Fruit fly (Drosophila melanogaster) Kc167 (cell line): ENCODE measurements around the gene Wwox.

Source experiments
- Myc ChIP-seq: fragments of >200 bp; optimal IDR thresholded peaks from 2 replicates; lab custom pipeline; 2017; ENCODE audit warnings: missing external identifiers
- Sin3A ChIP-seq: fragments of >200 bp; optimal IDR thresholded peaks from 2 replicates; lab custom pipeline; 2018; ENCODE audit warnings: missing external identifiers
- h ChIP-seq: fragments of >200 bp; optimal IDR thresholded peaks from 3 replicates; lab custom pipeline; 2018; ENCODE audit warnings: missing external identifiers
- insv ChIP-seq: fragments of >200 bp; optimal IDR thresholded peaks from 3 replicates; lab custom pipeline; 2018; ENCODE audit warnings: missing external identifiers
- psq ChIP-seq: fragments of >200 bp; optimal IDR thresholded peaks from 2 replicates; lab custom pipeline; 2017; ENCODE audit warnings: missing external identifiers
- ttk ChIP-seq: sonication (Bioruptor generic); optimal IDR thresholded peaks from 2 replicates; lab custom pipeline; 2017; ENCODE audit warnings: missing external identifiers

Gene Wwox

dm6 chr2L:7997290-7998079 is 6.6 kb downstream of the Wwox start:
- TF ChIP-seq Myc = no peak
- no peak for TF ChIP-seq ttk
- TF ChIP-seq Sin3A = no peak
- no peak for TF ChIP-seq insv (lab: Kevin White, UChicago)
- TF ChIP-seq h (lab: Kevin White, UChicago) = no peak
- TF ChIP-seq psq (lab: Kevin White, UChicago) = no peak

DNA sequence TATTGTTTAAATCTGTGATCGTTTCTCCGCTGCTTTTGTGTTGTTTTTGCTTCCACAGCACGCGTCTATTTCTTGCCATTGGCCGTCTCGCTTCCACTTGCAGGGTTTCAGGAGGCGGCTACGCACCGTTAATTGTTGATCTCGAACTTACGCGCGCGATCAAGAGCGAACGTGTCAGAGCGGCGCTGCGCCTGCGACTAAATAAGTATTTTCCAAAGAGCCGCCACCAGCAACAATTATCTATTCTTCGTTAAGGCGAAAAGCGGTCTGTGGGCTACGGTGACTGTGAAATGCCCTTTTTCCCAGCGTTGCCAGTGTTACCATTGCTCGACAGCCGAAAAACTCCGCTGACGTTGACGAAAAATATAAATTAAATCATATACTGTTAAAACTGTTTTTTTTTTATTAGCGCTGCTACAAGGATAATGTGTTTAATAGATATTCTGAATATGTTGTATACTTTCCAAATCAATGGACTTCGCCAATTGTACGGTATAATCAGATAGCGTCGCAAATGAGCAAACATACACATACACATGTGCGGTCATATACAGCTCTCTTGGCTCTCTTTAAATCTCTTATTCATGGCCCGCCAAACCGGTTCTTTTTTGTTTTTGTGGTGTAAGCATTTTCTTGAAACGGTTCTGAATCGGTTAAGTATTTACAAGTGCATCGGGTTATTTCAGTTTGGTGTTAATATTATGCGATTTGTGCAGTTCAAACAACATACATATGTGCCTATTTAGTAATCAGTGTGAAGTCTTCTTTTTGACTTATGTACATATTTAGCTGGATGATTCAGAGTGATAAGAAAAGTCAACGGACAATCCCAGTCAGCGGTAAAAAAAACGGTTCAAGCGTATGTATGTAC is 9.9 kb downstream of the Wwox start, which contains the start of gene pes:
Gene pes (minus strand): TSS at position 201 of the 871 bp plus-strand sequence.
- TF ChIP-seq h (lab: Kevin White, UChicago) = no peak
- no peak for TF ChIP-seq Sin3A
- TF ChIP-seq insv (lab: Kevin White, UChicago) = no peak
- TF ChIP-seq Myc = no peak
- no peak for TF ChIP-seq psq (lab: Kevin White, UChicago)
- TF ChIP-seq ttk = no peak

DNA sequence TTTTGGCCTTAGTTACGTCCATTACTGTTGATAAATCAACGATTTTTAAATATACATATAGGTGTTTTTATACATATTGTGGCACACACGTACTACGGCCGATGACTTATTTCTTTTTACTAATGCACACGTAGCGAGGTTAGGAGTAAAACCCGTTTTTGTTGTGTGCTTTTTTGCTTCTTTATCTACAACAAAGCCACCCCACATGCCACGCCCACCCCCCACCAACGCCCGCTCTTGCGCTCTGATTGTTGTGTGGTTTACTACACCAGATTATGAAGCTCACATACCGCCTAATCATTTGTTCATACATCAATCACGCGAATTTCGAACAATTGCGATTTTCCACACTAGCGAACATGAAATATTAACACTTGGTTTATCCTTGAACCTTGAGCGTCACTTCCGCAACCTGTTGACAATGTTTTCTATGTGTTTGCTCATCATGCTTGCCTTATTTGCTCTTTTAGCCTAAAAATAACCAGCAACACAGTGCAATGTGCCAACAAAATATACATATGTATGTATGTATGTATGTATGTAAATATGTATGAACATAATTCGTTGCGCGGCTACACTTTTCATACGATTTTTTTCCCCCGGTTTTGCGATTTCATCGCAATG is 10.9 kb downstream of the Wwox start:
- no peak for TF ChIP-seq h (lab: Kevin White, UChicago)
- no peak for TF ChIP-seq psq (lab: Kevin White, UChicago)
- no peak for TF ChIP-seq Sin3A
- no peak for TF ChIP-seq insv (lab: Kevin White, UChicago)
- TF ChIP-seq ttk = no peak
- no peak for TF ChIP-seq Myc

dm6 chr2L:7992654-7993053 is 11.4 kb downstream of the Wwox start:
- no peak for TF ChIP-seq insv (lab: Kevin White, UChicago)
- TF ChIP-seq psq (lab: Kevin White, UChicago) = no peak
- no peak for TF ChIP-seq h (lab: Kevin White, UChicago)
- no peak for TF ChIP-seq Myc
- TF ChIP-seq Sin3A = no peak
- no peak for TF ChIP-seq ttk

- TF ChIP-seq ttk = no peak
- TF ChIP-seq insv (lab: Kevin White, UChicago) = no peak
- no peak for TF ChIP-seq Sin3A
- TF ChIP-seq h (lab: Kevin White, UChicago) = no peak
- TF ChIP-seq psq (lab: Kevin White, UChicago) = no peak
- TF ChIP-seq Myc = no peak
Observed at dm6 chr2L:7991951-7992350, 12.1 kb downstream of the Wwox start.

DNA sequence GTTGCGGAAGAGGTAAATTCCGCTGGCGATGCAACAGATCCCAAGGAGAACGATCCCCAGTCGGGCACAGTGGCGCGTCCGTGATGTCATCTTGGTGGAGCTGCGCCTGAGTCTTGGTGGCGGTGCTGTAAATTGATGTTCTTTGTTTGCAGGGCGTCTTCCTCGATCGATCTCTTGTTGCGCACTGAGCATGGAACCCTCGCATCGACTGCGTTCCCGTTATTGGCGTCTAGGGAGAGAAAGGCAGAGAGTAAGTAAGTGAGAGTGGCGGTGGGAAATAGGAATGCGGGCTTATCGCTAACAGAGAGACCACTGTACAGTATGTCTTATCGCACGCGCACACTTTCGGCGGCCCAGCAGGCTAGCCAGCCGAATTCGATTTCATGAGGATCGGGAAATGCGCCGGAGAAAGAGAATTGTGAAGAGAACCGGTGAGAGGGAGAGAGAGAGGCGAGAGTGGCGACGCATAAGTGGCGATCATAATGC is 12.7 kb downstream of the Wwox start:
- TF ChIP-seq h (lab: Kevin White, UChicago) (no peak), Myc (no peak), Sin3A (no peak), insv (lab: Kevin White, UChicago) (no peak), psq (lab: Kevin White, UChicago) (no peak), ttk (no peak)

DNA sequence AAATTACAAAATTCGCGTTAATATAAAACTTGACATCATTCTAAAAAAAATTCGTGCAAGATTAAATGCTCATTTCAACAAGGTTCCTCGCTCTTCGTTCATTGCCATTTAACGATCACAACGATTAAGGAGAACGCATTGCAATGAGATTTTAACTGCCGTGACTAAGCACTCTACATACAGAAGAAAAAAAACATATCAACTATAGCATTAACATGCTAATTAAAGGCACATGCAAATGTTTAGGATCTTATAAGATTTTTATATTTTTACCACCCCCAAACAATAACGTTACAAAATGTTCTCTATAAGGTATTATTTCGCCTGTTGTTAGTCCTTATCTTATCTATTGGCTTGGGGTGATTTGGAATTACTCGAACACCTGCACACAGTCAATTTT is 13.4 kb downstream of the Wwox start:
- TF ChIP-seq Myc (no peak), psq (lab: Kevin White, UChicago) (no peak), ttk (no peak), h (lab: Kevin White, UChicago) (no peak), insv (lab: Kevin White, UChicago) (no peak), Sin3A (no peak)

dm6 chr2L:7989868-7990267 is 14.2 kb downstream of the Wwox start:
- no peak for TF ChIP-seq Myc
- no peak for TF ChIP-seq h (lab: Kevin White, UChicago)
- TF ChIP-seq psq (lab: Kevin White, UChicago) = no peak
- no peak for TF ChIP-seq Sin3A
- TF ChIP-seq ttk = no peak

dm6 chr2L:7986210-7986609 is 17.9 kb downstream of the Wwox start:
- TF ChIP-seq Myc (no peak), ttk (no peak), h (lab: Kevin White, UChicago) (no peak), insv (lab: Kevin White, UChicago) (no peak), Sin3A (no peak), psq (lab: Kevin White, UChicago) (no peak)

dm6 chr2L:7984889-7985514 is 19.1 kb downstream of the Wwox start:
- TF ChIP-seq Sin3A = no peak
- TF ChIP-seq Myc = no peak
- no peak for TF ChIP-seq psq (lab: Kevin White, UChicago)
- no peak for TF ChIP-seq ttk
- TF ChIP-seq h (lab: Kevin White, UChicago) = no peak
- no peak for TF ChIP-seq insv (lab: Kevin White, UChicago)

dm6 chr2L:7984059-7984800 is 19.9 kb downstream of the Wwox start, which contains the start of gene Snoo:
Gene Snoo (minus strand): TSS chr2L:7984196.
- TF ChIP-seq Myc (no peak), psq (lab: Kevin White, UChicago) (no peak), h (lab: Kevin White, UChicago) (no peak), ttk (no peak), insv (lab: Kevin White, UChicago) (no peak), Sin3A (no peak)
